Worm (Caenorhabditis elegans) whole organism, dauer: ENCODE results near the gene cal-7.
A peak's percentile ranks its signal among the peaks of the same experiment; 100 is the strongest.

Experiments used
- unc-62 ChIP-seq: sonication (generic microtip); optimal IDR thresholded peaks from 2 replicates; lab custom pipeline; 2017; ENCODE audit warnings: missing biosample characterization, missing genetic modification reagents, missing genetic modification characterization

cal-7 gene

ce11 chrV:9712418-9713173 is 21.3 kb upstream of the cal-7 start:
- TF ChIP-seq unc-62 (GFP tag; lab: Kevin White, UChicago): no peak

DNA sequence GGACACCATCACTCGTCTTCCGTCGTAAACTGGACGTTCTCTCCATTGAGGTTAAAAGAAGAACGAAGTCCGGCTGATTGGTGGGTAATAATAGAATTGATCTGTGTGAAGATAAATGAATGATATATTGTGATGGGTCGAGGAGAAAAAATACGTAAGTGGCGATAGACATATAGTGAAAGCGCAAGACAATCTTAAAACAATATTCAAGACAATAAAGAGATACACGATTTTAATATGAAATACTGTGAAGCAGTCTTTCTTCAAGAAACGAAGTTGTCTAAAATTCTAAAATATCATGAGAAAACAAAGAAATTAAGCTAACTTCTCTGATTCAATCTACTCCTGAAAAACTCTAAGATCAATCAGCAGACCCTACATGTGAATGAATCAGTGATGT is 20.4 kb upstream of the cal-7 start, which contains the start of gene F40F9.10:
TSS of gene F40F9.10 (minus strand) at position 101 of the 400 bp plus-strand sequence.
- no peak for TF ChIP-seq unc-62 (GFP tag; lab: Kevin White, UChicago)

DNA sequence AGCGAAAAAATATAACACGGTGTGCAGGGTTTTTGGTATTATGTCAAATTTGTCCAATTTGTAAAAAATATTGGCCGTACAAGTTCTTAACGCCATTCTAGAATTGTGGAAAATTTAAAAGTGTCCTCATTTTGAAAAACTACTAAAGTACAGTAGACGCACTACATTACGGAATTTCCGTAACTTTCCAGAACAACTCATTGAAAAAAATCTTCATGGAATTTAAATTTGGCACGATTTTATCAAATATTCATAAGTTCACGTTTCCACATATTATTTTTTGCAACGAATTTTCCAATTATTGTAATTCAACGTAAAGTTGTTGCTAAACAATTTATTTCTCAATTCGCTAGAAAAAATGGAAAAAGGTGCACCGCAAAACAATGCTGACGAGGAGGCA is 19.0 kb upstream of the cal-7 start, which contains the start of gene F40F9.3:
TSS of gene F40F9.3 (plus strand) at position 301 of the 400 bp plus-strand sequence.
- TF ChIP-seq unc-62 (GFP tag; lab: Kevin White, UChicago): no peak

DNA sequence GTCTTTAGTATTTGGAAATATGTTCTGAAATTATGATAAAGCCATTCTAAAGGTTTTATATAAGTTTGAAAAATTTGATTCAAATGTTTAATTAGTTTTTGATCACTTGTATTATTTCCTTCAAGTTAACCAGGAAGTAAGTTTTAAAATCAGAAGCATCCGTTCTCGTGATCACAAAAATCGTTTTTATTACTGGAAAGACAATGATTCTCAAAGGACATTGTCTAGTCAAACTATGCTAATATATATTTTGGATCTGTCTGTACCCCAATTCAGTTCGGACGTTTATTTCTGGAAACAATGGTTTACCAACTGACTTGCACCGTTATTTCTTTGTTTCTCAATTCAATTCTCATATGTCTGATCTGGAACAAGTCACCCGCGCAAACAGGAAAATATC is 17.5 kb upstream of the cal-7 start, which contains the start of gene str-188:
TSS of gene str-188 (plus strand) at position 301 of the 400 bp plus-strand sequence.
- no peak for TF ChIP-seq unc-62 (GFP tag; lab: Kevin White, UChicago)

DNA sequence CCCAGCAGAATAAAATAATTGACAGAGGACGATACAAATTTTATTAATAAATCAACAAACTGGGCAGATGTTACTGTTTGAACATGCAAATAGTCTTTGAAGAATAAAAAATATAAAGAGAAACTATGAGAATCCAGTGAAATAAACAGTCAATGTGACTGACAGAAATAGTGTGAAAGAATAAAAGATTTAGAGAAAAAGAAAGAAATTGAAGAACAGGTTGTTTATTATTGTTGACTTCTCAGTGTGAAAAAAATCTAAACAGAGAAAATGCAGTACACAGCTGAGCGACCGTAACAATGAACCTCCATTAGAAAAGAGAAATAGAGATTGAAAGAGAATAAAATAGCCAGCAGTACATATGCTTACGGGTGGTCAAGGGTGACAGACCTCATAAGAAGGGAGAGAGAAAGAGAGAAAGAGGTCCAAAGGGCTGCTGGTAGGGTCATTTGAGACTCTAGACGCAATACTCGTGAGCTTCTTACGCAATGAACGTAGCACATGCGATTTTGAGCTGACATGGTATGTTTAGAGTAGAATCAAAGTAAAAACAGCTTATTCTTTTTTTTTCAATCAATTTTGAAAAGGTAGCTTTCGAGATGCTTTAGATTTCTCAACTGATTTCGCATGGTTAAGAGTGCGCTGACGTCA is 9.8 kb upstream of the cal-7 start, which contains the start of gene slcr-46.3:
TSS of gene slcr-46.3 (minus strand) at position 86 of the 651 bp plus-strand sequence.
- no peak for TF ChIP-seq unc-62 (GFP tag; lab: Kevin White, UChicago)

ce11 chrV:9725719-9726118 is 8.2 kb upstream of the cal-7 start:
- no peak for TF ChIP-seq unc-62 (GFP tag; lab: Kevin White, UChicago)

DNA sequence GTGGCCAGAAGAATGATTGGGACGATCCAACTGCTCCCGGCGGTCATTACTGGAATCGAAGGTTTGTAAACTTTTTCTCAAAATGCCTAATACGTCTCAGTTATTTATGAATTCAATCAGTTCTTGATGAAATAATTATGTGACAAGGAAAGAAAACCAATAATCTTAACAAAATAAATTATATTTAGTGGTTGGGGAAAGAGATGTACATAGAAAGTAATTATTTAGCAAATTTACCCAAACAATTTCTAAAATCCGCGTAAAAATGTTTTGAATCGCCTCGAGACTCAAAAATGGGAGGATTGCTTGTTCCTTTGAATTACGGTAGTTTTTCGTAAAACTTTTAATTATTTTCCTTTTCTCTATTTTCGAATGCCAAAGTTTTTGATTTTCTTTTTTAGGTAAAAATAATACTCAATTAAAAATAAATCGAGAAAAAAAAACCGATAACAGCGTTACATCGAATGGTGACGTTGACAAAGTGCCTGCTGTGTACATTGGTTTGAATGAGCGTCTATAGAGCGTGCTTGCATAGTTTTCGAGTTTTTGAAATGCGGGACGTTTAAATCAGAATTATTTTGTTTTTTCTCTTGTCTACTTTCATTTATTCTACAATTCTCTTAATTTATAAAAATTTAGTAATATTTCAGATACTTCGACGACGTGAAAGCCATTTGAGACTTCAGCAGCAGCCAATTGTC is 4.3 kb upstream of the cal-7 start, which contains the start of the genes aagr-3 and drap-1:
TSS of gene aagr-3 (minus strand) at position 51 of the 701 bp plus-strand sequence.
TSS of gene drap-1 (plus strand) at position 645 of the 701 bp plus-strand sequence.
- TF ChIP-seq unc-62 (GFP tag; lab: Kevin White, UChicago): no peak

DNA sequence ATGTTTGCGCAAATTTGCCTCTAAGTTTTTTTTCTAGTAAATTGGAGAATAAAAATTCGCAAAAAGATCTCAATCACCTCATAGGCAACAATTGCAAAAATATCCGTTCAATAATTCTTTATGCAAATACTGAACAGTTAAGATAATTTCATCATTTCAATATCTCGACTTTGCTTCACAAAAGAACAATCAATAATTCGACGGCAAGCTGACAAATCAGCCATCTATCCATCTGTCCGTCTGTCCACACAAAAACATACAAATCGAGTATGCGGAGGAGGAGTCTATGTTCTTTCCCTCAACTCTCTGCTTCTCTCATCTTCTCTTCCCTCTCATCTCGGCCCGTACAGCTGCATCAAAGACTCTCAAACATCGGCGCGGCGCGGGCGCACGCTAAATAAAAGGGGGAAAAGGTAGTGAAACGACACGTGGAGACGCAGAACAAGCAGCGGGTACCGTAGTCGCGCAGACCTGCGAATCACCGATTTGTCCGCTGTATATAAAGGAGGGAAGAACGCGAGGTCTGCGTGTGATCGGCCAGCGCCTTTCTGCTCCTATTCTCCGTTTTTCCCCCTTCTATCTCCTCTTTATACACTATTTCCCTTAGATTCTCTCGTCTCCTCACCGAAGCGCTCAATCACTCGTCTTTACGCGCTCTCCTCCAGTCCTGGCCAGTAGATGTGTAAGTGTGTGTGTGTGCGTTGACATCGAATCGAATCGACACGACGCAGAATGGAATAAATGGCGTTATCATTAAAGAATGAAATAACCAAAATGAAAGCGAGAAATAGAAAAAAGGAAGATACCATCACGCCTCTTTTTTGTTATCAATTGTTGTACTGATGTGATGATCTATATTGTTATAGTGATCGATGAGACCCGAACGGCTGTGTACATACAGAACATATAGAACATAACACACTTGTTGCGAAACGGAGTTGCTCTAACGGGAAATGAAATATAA is 2.9 kb upstream of the cal-7 start:
- peak; percentile 28 for TF ChIP-seq unc-62 (GFP tag; lab: Kevin White, UChicago)

DNA sequence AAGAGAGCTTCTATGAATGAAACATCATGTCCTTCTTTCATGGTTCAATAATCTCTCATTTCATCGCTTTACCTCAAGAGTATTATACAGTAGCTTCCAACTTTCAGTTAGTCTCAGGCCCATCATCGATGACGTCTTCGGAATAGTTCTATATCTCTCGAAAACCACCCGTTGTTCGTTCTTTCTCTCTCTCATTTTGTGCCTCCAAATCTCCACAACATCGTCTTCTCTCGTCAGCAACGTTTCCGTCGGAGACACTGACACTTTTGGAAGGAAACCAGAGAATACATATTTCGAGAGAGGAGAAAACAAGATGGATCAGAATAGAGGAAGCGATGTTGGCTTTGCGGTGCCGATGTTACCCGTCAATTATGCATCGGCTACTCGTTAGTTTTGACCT is 2.1 kb upstream of the cal-7 start:
- TF ChIP-seq unc-62 (GFP tag; lab: Kevin White, UChicago): no peak

DNA sequence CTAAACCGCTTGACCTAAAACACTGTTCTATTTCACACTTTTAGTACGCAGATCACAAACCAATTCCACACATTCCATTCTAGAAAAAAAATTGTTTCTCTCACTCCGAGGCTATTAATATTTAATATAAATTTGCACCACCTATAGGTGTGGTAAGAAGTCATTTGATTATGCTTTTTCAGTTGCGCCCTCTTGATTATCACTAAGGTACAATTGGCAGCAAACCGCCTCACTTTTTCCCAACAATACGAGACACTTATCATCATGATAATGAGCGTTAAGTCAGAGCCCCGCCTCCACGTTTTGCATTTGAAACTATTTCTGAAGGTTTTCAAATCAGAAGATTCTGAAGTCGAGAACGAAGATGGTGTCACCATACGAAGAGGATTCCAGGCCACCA is 3.4 kb downstream of the cal-7 start, which contains the start of gene aqp-4:
TSS of gene aqp-4 (plus strand) at position 270 of the 400 bp plus-strand sequence.
- TF ChIP-seq unc-62 (GFP tag; lab: Kevin White, UChicago): no peak

DNA sequence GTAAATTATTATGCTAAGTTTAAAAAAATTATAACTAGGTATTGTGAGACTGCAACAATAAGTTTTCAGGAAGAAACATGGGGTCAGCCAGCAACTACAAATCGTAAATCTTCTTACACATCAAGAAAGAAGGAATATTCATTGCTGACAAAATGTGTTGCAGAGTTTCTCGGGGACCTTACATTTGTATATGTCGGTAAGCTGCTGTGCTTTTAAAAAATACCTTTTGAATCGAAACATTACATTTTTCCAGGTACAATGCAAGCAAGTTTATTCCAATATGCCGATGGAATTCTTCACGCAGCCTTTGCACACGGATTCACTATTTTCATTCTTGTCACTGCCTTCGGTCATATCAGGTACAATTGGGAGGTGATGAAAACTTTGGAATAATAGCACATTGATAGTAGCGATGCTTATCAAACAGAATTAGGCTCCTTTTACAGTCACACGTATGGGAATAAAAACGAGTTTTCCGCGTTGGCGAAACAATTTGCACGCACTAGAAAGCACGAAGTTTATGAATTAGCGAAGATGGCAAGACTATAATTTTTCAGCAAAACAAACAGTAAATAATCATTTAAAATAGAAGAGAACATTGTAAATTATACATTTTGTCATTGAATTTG is 4.3 kb downstream of the cal-7 start:
- TF ChIP-seq unc-62 (GFP tag; lab: Kevin White, UChicago): no peak

ce11 chrV:9739402-9739801 is 5.5 kb downstream of the cal-7 start, which contains the start of gene marc-1:
Gene marc-1 (plus strand): TSS chrV:9739702.
- no peak for TF ChIP-seq unc-62 (GFP tag; lab: Kevin White, UChicago)

- TF ChIP-seq unc-62 (GFP tag; lab: Kevin White, UChicago): no peak
Measured at ce11 chrV:9740858-9741257, 7.0 kb downstream of the cal-7 start, which contains the start of gene sta-2. Gene sta-2 (plus strand): TSS chrV:9741206.

DNA sequence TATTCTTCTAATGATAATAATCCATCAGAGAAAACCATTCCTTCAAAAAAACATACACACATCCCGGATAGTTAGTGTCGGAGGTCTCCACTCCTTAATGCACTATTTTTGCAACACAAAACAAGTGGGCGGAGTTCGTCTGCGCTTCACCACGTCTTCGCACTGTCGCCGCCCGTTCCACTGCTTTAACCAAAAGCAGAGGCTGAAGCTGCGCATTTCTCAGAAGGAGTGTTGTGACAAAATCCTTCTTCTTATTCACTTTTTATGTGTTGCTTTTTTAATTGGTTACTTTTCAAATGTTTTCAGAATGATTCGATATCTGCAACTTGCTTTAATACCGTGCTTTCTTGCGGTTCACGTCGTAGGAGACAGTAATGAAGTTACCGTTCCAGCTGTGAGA is 11.0 kb downstream of the cal-7 start, which contains the start of gene F58E6.13:
TSS of gene F58E6.13 (plus strand) at position 301 of the 400 bp plus-strand sequence.
- TF ChIP-seq unc-62 (GFP tag; lab: Kevin White, UChicago): no peak
